Worm (Caenorhabditis elegans) whole organism, young adult: Measurements from ENCODE around the gene gtf-2F1.

Experiments used
- Y95B8A.8 ChIP-seq: fragments of 200-800 bp; sonication (Bioruptor generic); IDR thresholded peaks from 2 replicates; pipeline ENCODE4 v1.3.6; 2022; ENCODE audit warnings: missing genetic modification reagents, missing genetic modification characterization, missing compliant biosample characterization
- aptf-2 ChIP-seq: fragments of 200-800 bp; sonication (Bioruptor generic); conservative IDR thresholded peaks from 2 replicates; pipeline ENCODE4 v1.3.6; 2022; ENCODE audit warnings: missing genetic modification reagents, missing genetic modification characterization, missing compliant biosample characterization
- hmg-1.2 ChIP-seq: fragments of 200-800 bp; sonication (Bioruptor generic); IDR thresholded peaks from 2 replicates; pipeline ENCODE4 v1.3.6; 2022; ENCODE audit warnings: missing genetic modification reagents, missing genetic modification characterization, missing compliant biosample characterization
- lsy-27 ChIP-seq: sonication (generic microtip); optimal IDR thresholded peaks from 2 replicates; lab custom pipeline; 2017; ENCODE audit warnings: missing genetic modification characterization, mild to moderate bottlenecking, missing compliant biosample characterization, antibody characterized with exemption, missing genotype, borderline replicate concordance; ENCODE audit not compliant: insufficient read depth
- madf-6 ChIP-seq: fragments of 200-800 bp; sonication (Bioruptor generic); IDR thresholded peaks from 2 replicates; pipeline ENCODE4 v1.3.6; 2022; ENCODE audit warnings: missing genetic modification reagents, missing genetic modification characterization, missing compliant biosample characterization

ce11 chrII:4334448-4334847 lies 33.0 kb downstream of the gtf-2F1 start, which contains the start of gene madf-3:
- TF ChIP-seq Y95B8A.8 = no peak
- no peak for TF ChIP-seq lsy-27
- TF ChIP-seq madf-6 (GFP tag; lab: Robert Waterston, UW) = no peak
- no peak for TF ChIP-seq hmg-1.2 (GFP tag; lab: Robert Waterston, UW)
- TF ChIP-seq aptf-2 (GFP tag; lab: Robert Waterston, UW) = no peak
